Fruit fly (Drosophila melanogaster) whole organism, embryonic: ENCODE measurements around the gene CG8476.

ENCODE experiments used
- Abd-B ChIP-seq: fragments of 200-800 bp; sonication (Bioruptor generic); optimal IDR thresholded peaks from 2 replicates; lab custom pipeline; 2018; ENCODE audit warnings: missing biosample characterization, mild to moderate bottlenecking, missing genetic modification characterization, moderate library complexity
- CG10366 ChIP-seq: fragments of 200-800 bp; sonication (Bioruptor generic); IDR thresholded peaks from 2 replicates; pipeline ENCODE4 v1.3.6; 2022; ENCODE audit warnings: missing biosample characterization, missing genetic modification characterization
- CG11504 ChIP-seq: fragments of 200-800 bp; sonication (Bioruptor generic); optimal IDR thresholded peaks from 3 replicates; lab custom pipeline; 2019; ENCODE audit warnings: missing biosample characterization, mild to moderate bottlenecking, missing genetic modification characterization, moderate library complexity
- CG12236 ChIP-seq: fragments of 200-800 bp; sonication (Bioruptor generic); optimal IDR thresholded peaks from 2 replicates; lab custom pipeline; 2016; ENCODE audit warnings: missing biosample characterization, missing genetic modification characterization
- CG12744 ChIP-seq: fragments of 200-800 bp; sonication (Bioruptor generic); optimal IDR thresholded peaks from 2 replicates; lab custom pipeline; 2016; ENCODE audit warnings: missing biosample characterization, missing genetic modification characterization
- CG13287 ChIP-seq: fragments of 200-800 bp; sonication (Bioruptor generic); IDR thresholded peaks from 2 replicates; pipeline ENCODE4 v1.3.6; 2022; ENCODE audit warnings: missing biosample characterization, missing genetic modification characterization; ENCODE audit not compliant: partially characterized antibody
- CG13624 ChIP-seq: fragments of 200-800 bp; sonication (Bioruptor generic); optimal IDR thresholded peaks from 2 replicates; lab custom pipeline; 2016; ENCODE audit warnings: missing biosample characterization, missing genetic modification characterization
- CG15479 ChIP-seq: fragments of 200-800 bp; sonication (Bioruptor generic); optimal IDR thresholded peaks from 3 replicates; lab custom pipeline; 2019; ENCODE audit warnings: missing biosample characterization, mild to moderate bottlenecking, missing genetic modification characterization, moderate library complexity
- CG1603 ChIP-seq: fragments of 200-800 bp; sonication (Bioruptor generic); optimal IDR thresholded peaks from 2 replicates; lab custom pipeline; 2019; ENCODE audit warnings: missing biosample characterization, mild to moderate bottlenecking, missing genetic modification characterization, moderate library complexity
- CG1647 ChIP-seq: fragments of 200-800 bp; sonication (Bioruptor generic); optimal IDR thresholded peaks from 3 replicates; lab custom pipeline; 2016; ENCODE audit warnings: missing biosample characterization, missing genetic modification characterization
- CG16813 ChIP-seq: fragments of 200-800 bp; sonication (Bioruptor generic); IDR thresholded peaks from 3 replicates; pipeline ENCODE4 v1.3.6; 2022; ENCODE audit warnings: missing biosample characterization, missing genetic modification characterization; ENCODE audit not compliant: partially characterized antibody
- CG17568 ChIP-seq: fragments of 200-800 bp; sonication (Bioruptor generic); optimal IDR thresholded peaks from 2 replicates; lab custom pipeline; 2018; ENCODE audit warnings: missing biosample characterization, mild to moderate bottlenecking, missing genetic modification characterization, moderate library complexity
- CG18599 ChIP-seq: fragments of 200-800 bp; sonication (Bioruptor generic); optimal IDR thresholded peaks from 3 replicates; lab custom pipeline; 2017; ENCODE audit warnings: missing biosample characterization, missing genetic modification characterization, mild to moderate bottlenecking, moderate library complexity, missing genetic modification reagents
- CG2120 ChIP-seq: fragments of 200-800 bp; sonication (Bioruptor generic); optimal IDR thresholded peaks from 3 replicates; lab custom pipeline; 2016; ENCODE audit warnings: missing biosample characterization, missing genetic modification characterization
- CG3281 ChIP-seq: fragments of 200-800 bp; sonication (Bioruptor generic); optimal IDR thresholded peaks from 3 replicates; lab custom pipeline; 2017; ENCODE audit warnings: missing biosample characterization, mild to moderate bottlenecking, missing genetic modification characterization
- CG3995 ChIP-seq: fragments of 200-800 bp; sonication (Bioruptor generic); optimal IDR thresholded peaks from 3 replicates; lab custom pipeline; 2016; ENCODE audit warnings: missing biosample characterization, missing genetic modification characterization
- CG5953 ChIP-seq: fragments of 200-800 bp; sonication (Bioruptor generic); IDR thresholded peaks from 2 replicates; pipeline ENCODE4 v1.3.6; 2022; ENCODE audit warnings: missing biosample characterization, missing genetic modification characterization
- CG7839 ChIP-seq: fragments of 200-800 bp; sonication (Bioruptor generic); optimal IDR thresholded peaks from 3 replicates; lab custom pipeline; 2018; ENCODE audit warnings: missing biosample characterization, mild to moderate bottlenecking, missing genetic modification characterization, moderate library complexity
- CG7928 ChIP-seq: fragments of 200-800 bp; sonication (Bioruptor generic); optimal IDR thresholded peaks from 2 replicates; lab custom pipeline; 2017; ENCODE audit warnings: missing biosample characterization, mild to moderate bottlenecking, missing genetic modification characterization
- CG8290 ChIP-seq, 3 experiments: fragments of 200-800 bp; sonication (Bioruptor generic); optimal IDR thresholded peaks; 2 replicates each; lab custom pipeline; 2016 to 2019; ENCODE audit warnings: missing biosample characterization in 3 of 3, missing genetic modification characterization in 3 of 3, mild to moderate bottlenecking in 2 of 3, moderate library complexity in 1 of 3
- Camta ChIP-seq: fragments of 200-800 bp; sonication (Bioruptor generic); optimal IDR thresholded peaks from 2 replicates; lab custom pipeline; 2016; ENCODE audit warnings: missing biosample characterization, missing genetic modification characterization
- CkIIα-i1 ChIP-seq: fragments of 200-800 bp; sonication (Bioruptor generic); IDR thresholded peaks from 2 replicates; pipeline ENCODE4 v1.3.6; 2022; ENCODE audit warnings: missing biosample characterization, missing genetic modification characterization
- D ChIP-seq, 2 experiments: fragments of 200-800 bp in 1 of 2; fragments of >200 bp in 1 of 2; sonication (Bioruptor generic) in 1 of 2; optimal IDR thresholded peaks; 2 replicates in 1 of 2; 3 replicates in 1 of 2; lab custom pipeline; 2017; ENCODE audit warnings: mild to moderate bottlenecking in 1 of 2, missing biosample characterization in 1 of 2, missing genetic modification characterization in 1 of 2, missing genetic modification reagents in 1 of 2
- Dbx ChIP-seq: fragments of 200-800 bp; sonication (Bioruptor generic); IDR thresholded peaks from 3 replicates; pipeline ENCODE4 v1.3.6; 2022; ENCODE audit warnings: missing biosample characterization, missing genetic modification characterization
- Dip2 ChIP-seq: fragments of 200-800 bp; sonication (Bioruptor generic); IDR thresholded peaks from 2 replicates; pipeline ENCODE4 v1.3.6; 2022; ENCODE audit warnings: missing biosample characterization, missing genetic modification characterization
- Doc3 ChIP-seq: fragments of 200-800 bp; sonication (Bioruptor generic); IDR thresholded peaks from 3 replicates; pipeline ENCODE4 v1.3.6; 2022; ENCODE audit warnings: missing biosample characterization, missing genetic modification characterization; ENCODE audit not compliant: partially characterized antibody
- Drgx ChIP-seq: fragments of 200-800 bp; sonication (Bioruptor generic); IDR thresholded peaks from 2 replicates; pipeline ENCODE4 v1.3.6; 2022; ENCODE audit warnings: missing biosample characterization, missing genetic modification characterization
- Elba2 ChIP-seq: fragments of 200-800 bp; sonication (Bioruptor generic); optimal IDR thresholded peaks from 3 replicates; lab custom pipeline; 2016; ENCODE audit warnings: missing biosample characterization, missing genetic modification characterization
- H15 ChIP-seq: fragments of 200-800 bp; sonication (Bioruptor generic); IDR thresholded peaks from 3 replicates; pipeline ENCODE4 v1.3.6; 2022; ENCODE audit warnings: missing biosample characterization, missing genetic modification characterization
- Med ChIP-seq: fragments of 200-800 bp; sonication (Bioruptor generic); peaks from one replicate; lab custom pipeline; 2016; ENCODE audit warnings: missing biosample characterization, missing genetic modification characterization, mild to moderate bottlenecking, inconsistent platforms, moderate library complexity
- NK7.1 ChIP-seq: fragments of 200-800 bp; sonication (Bioruptor generic); optimal IDR thresholded peaks from 3 replicates; lab custom pipeline; 2016; ENCODE audit warnings: missing biosample characterization, missing genetic modification characterization
- ash1 ChIP-seq: fragments of 200-800 bp; sonication (Bioruptor generic); optimal IDR thresholded peaks from 2 replicates; lab custom pipeline; 2018; ENCODE audit warnings: missing biosample characterization, mild to moderate bottlenecking, missing genetic modification characterization
- cad ChIP-seq: fragments of >200 bp; optimal IDR thresholded peaks from 2 replicates; lab custom pipeline; 2017; ENCODE audit warnings: missing biosample characterization, missing genetic modification characterization
- cas ChIP-seq: fragments of 200-800 bp; sonication (Bioruptor generic); IDR thresholded peaks from 2 replicates; pipeline ENCODE4 v1.3.6; 2022; ENCODE audit warnings: missing biosample characterization, missing genetic modification characterization
- cwo ChIP-seq: fragments of 200-800 bp; sonication (Bioruptor generic); optimal IDR thresholded peaks from 3 replicates; lab custom pipeline; 2017; ENCODE audit warnings: missing biosample characterization, missing genetic modification characterization, mild to moderate bottlenecking, moderate library complexity, missing genetic modification reagents
- en ChIP-seq: fragments of 200-800 bp; sonication (Bioruptor generic); optimal IDR thresholded peaks from 2 replicates; lab custom pipeline; 2016; ENCODE audit warnings: missing biosample characterization, missing genetic modification characterization
- exex ChIP-seq: fragments of 200-800 bp; sonication (Bioruptor generic); optimal IDR thresholded peaks from 4 replicates; lab custom pipeline; 2018; ENCODE audit warnings: missing biosample characterization, mild to moderate bottlenecking, missing genetic modification characterization, moderate library complexity
- grau ChIP-seq: fragments of 200-800 bp; optimal IDR thresholded peaks from 3 replicates; lab custom pipeline; 2019; ENCODE audit warnings: missing biosample characterization, mild to moderate bottlenecking, missing genetic modification characterization, moderate library complexity
- jing ChIP-seq: fragments of 200-800 bp; sonication (Bioruptor generic); optimal IDR thresholded peaks from 2 replicates; lab custom pipeline; 2018; ENCODE audit warnings: missing biosample characterization, mild to moderate bottlenecking, missing genetic modification characterization
- kni ChIP-seq: fragments of 200-800 bp; sonication (Bioruptor generic); optimal IDR thresholded peaks from 3 replicates; lab custom pipeline; 2017; ENCODE audit warnings: mild to moderate bottlenecking, missing biosample characterization, missing genetic modification reagents, missing genetic modification characterization
- lbe ChIP-seq: fragments of 200-800 bp; sonication (Bioruptor generic); optimal IDR thresholded peaks from 2 replicates; lab custom pipeline; 2016; ENCODE audit warnings: missing biosample characterization, mild to moderate bottlenecking, missing genetic modification characterization
- mam ChIP-seq: fragments of 200-800 bp; sonication (Bioruptor generic); optimal IDR thresholded peaks from 3 replicates; lab custom pipeline; 2016; ENCODE audit warnings: missing biosample characterization, missing genetic modification characterization
- pho ChIP-seq: fragments of 200-800 bp; sonication (Bioruptor generic); optimal IDR thresholded peaks from 2 replicates; lab custom pipeline; 2016; ENCODE audit warnings: missing biosample characterization, missing genetic modification characterization
- schlank ChIP-seq: fragments of 200-800 bp; sonication (Bioruptor generic); optimal IDR thresholded peaks from 2 replicates; lab custom pipeline; 2018; ENCODE audit warnings: missing biosample characterization, mild to moderate bottlenecking, missing genetic modification characterization
- shn ChIP-seq: fragments of 200-800 bp; sonication (Bioruptor generic); optimal IDR thresholded peaks from 3 replicates; lab custom pipeline; 2016; ENCODE audit warnings: missing biosample characterization, missing genetic modification characterization
- tin ChIP-seq: fragments of 200-800 bp; sonication (Bioruptor generic); optimal IDR thresholded peaks from 3 replicates; lab custom pipeline; 2016; ENCODE audit warnings: missing biosample characterization, missing genetic modification characterization
- tll ChIP-seq, 2 experiments: fragments of 200-800 bp in 1 of 2; fragments of >200 bp in 1 of 2; sonication (Bioruptor generic) in 1 of 2; optimal IDR thresholded peaks; 2 replicates each; lab custom pipeline; 2017 to 2019; ENCODE audit warnings: missing biosample characterization in 2 of 2, missing genetic modification characterization in 2 of 2, mild to moderate bottlenecking in 1 of 2, moderate library complexity in 1 of 2
- vfl ChIP-seq: fragments of 200-800 bp; sonication (Bioruptor generic); optimal IDR thresholded peaks from 2 replicates; lab custom pipeline; 2016; ENCODE audit warnings: missing biosample characterization, missing genetic modification characterization
- vnd ChIP-seq: fragments of 200-800 bp; sonication (Bioruptor generic); IDR thresholded peaks from 3 replicates; pipeline ENCODE4 v1.3.6; 2022; ENCODE audit warnings: missing biosample characterization, missing genetic modification characterization; ENCODE audit not compliant: partially characterized antibody
- zfh1 ChIP-seq: fragments of 200-800 bp; sonication (Bioruptor generic); IDR thresholded peaks from 3 replicates; pipeline ENCODE4 v1.3.6; 2022; ENCODE audit warnings: missing biosample characterization, missing genetic modification characterization

CG8476 gene

dm6 chr3R:13257110-13257509, 36.7 kb upstream of the CG8476 start (continued):
- TF ChIP-seq cwo (GFP tag; lab: Kevin White, UChicago) (peak; percentile 7), CG13624 (no peak), exex (no peak), cad (no peak), shn (no peak), cas (GFP tag; lab: Robert Waterston, UW) (no peak), ash1 (no peak), CG12236 (GFP tag; lab: Kevin White, UChicago) (no peak), grau (tag; lab: Kevin White, UChicago) (no peak), CG16813 (GFP tag; lab: Robert Waterston, UW) (no peak), CG7928 (no peak), mam (GFP tag; lab: Kevin White, UChicago) (peak; percentile 8), Doc3 (GFP tag; lab: Robert Waterston, UW) (no peak), H15 (no peak), Dip2 (GFP tag; lab: Robert Waterston, UW) (no peak), CG3281 (GFP tag; lab: Kevin White, UChicago) (peak; percentile 17), jing (GFP tag; lab: Kevin White, UChicago) (no peak), CG10366 (no peak), NK7.1 (no peak), CG5953 (GFP tag; lab: Robert Waterston, UW) (no peak), CG8290 (GFP tag; optimal IDR thresholded peaks at IDR 0.05; lab: Kevin White, UChicago) (no peak), CG8290 (tag; optimal IDR thresholded peaks at IDR 0.05; lab: Kevin White, UChicago) (peak in 1 of 2 experiments; percentile 0), kni (GFP tag; lab: Kevin White, UChicago) (no peak), CG17568 (GFP tag; lab: Kevin White, UChicago) (no peak), CG3995 (GFP tag; lab: Kevin White, UChicago) (no peak), tin (GFP tag; lab: Kevin White, UChicago) (no peak), CG1603 (tag; lab: Kevin White, UChicago) (no peak), tll (GFP tag; optimal IDR thresholded peaks at IDR 0.05; lab: Kevin White, UChicago) (no peak), CG18599 (peak; percentile 51), zfh1 (GFP tag; lab: Robert Waterston, UW) (no peak), CG12744 (GFP tag; lab: Kevin White, UChicago) (no peak), schlank (tag; lab: Kevin White, UChicago) (no peak), vfl (GFP tag; lab: Kevin White, UChicago) (no peak), CG1647 (GFP tag; lab: Kevin White, UChicago) (no peak), CG11504 (tag; lab: Kevin White, UChicago) (peak; percentile 30), Dbx (GFP tag; lab: Robert Waterston, UW) (no peak), CG2120 (GFP tag; lab: Kevin White, UChicago) (peak; percentile 55), CG15479 (GFP tag; lab: Kevin White, UChicago) (no peak), Elba2 (GFP tag; lab: Kevin White, UChicago) (no peak), CkIIα-i1 (no peak), vnd (GFP tag; lab: Robert Waterston, UW) (no peak), lbe (GFP tag; lab: Kevin White, UChicago) (no peak), en (GFP tag; lab: Kevin White, UChicago) (no peak), Abd-B (GFP tag; lab: Kevin White, UChicago) (no peak), CG7839 (tag; lab: Kevin White, UChicago) (peak; percentile 8), Med (peak; percentile 56), pho (GFP tag; lab: Kevin White, UChicago) (no peak), CG13287 (GFP tag; lab: Robert Waterston, UW) (no peak), D (optimal IDR thresholded peaks at IDR 0.05; lab: Kevin White, UChicago) (no peak), D (GFP tag; optimal IDR thresholded peaks at IDR 0.05; lab: Kevin White, UChicago) (no peak), Drgx (no peak), Camta (GFP tag; lab: Kevin White, UChicago) (no peak)
